Fruit fly (Drosophila melanogaster) S2 (cell line): Measurements from ENCODE around the gene Cyp4d21.

Experiments used
- CG8478 ChIP-seq: fragments of >200 bp; optimal IDR thresholded peaks from 2 replicates; lab custom pipeline; 2018
- CTCF ChIP-seq, 2 experiments: fragments of >200 bp; optimal IDR thresholded peaks; 2 replicates each; lab custom pipeline; 2018

dm6 chr2L:7635156-7635555 lies 29.8 kb downstream of the Cyp4d21 start:
- TF ChIP-seq CTCF (optimal IDR thresholded peaks at IDR 0.05; lab: Kevin White, UChicago), result no peak
- TF ChIP-seq CG8478, result no peak
